Worm (Caenorhabditis elegans): Measurements from ENCODE around the gene bbs-4.

- TF ChIP-seq nhr-28 (tag; optimal IDR thresholded peaks at IDR 0.05) (no peak), lin-39 (tag; optimal IDR thresholded peaks at IDR 0.05) (no peak), ama-1 (optimal IDR thresholded peaks at IDR 0.05) (no peak), unc-62 (GFP tag; optimal IDR thresholded peaks at IDR 0.05) (no peak), lin-15B (tag; optimal IDR thresholded peaks at IDR 0.05) (no peak), snpc-4 (tag; optimal IDR thresholded peaks at IDR 0.05) (no peak), ceh-28 (tag; optimal IDR thresholded peaks at IDR 0.05) (no peak), ceh-82 (tag; optimal IDR thresholded peaks at IDR 0.05) (no peak), nfya-1 (tag; optimal IDR thresholded peaks at IDR 0.05; ENCODE audit: insufficient read depth) (no peak), eor-1 (tag; optimal IDR thresholded peaks at IDR 0.05) (no peak), nhr-77 (tag; optimal IDR thresholded peaks at IDR 0.05) (no peak)
These were observed 16.4 kb downstream of the bbs-4 start, which contains the start of gene rom-2 for ce11 chrIII:9595563-9595962.
